Fruit fly (Drosophila melanogaster) whole organism, prepupa: ENCODE data around the gene CadN2.

ENCODE experiments used
- Blimp-1 ChIP-seq: fragments of 200-800 bp; sonication (Bioruptor generic); optimal IDR thresholded peaks from 3 replicates; lab custom pipeline; 2017; ENCODE audit warnings: missing biosample characterization, missing genetic modification characterization, mild to moderate bottlenecking, moderate library complexity, missing genetic modification reagents
- CG10631 ChIP-seq: fragments of 200-800 bp; sonication (Bioruptor generic); optimal IDR thresholded peaks from 2 replicates; lab custom pipeline; 2016; ENCODE audit warnings: missing biosample characterization, missing genetic modification characterization
- CG10669 ChIP-seq: fragments of 200-800 bp; sonication (Bioruptor generic); optimal IDR thresholded peaks from 3 replicates; lab custom pipeline; 2018; ENCODE audit warnings: missing biosample characterization, mild to moderate bottlenecking, missing genetic modification characterization, moderate library complexity
- CG11294 ChIP-seq: fragments of 200-800 bp; sonication (Bioruptor generic); IDR thresholded peaks from 2 replicates; pipeline ENCODE4 v1.3.6; 2022; ENCODE audit warnings: missing biosample characterization, missing genetic modification characterization
- CG11902 ChIP-seq: fragments of 200-800 bp; sonication (Bioruptor generic); optimal IDR thresholded peaks from 3 replicates; lab custom pipeline; 2016; ENCODE audit warnings: missing biosample characterization, missing genetic modification characterization
- CG15336 ChIP-seq: fragments of 200-800 bp; sonication (Bioruptor generic); IDR thresholded peaks from 2 replicates; pipeline ENCODE4 v1.3.6; 2022; ENCODE audit warnings: missing biosample characterization, missing genetic modification characterization
- CG16779 ChIP-seq: fragments of 200-800 bp; sonication (Bioruptor generic); optimal IDR thresholded peaks from 3 replicates; lab custom pipeline; 2017; ENCODE audit warnings: missing biosample characterization, mild to moderate bottlenecking, missing genetic modification characterization
- CG3032 ChIP-seq: fragments of 200-800 bp; optimal IDR thresholded peaks from 2 replicates; lab custom pipeline; 2019; ENCODE audit warnings: missing biosample characterization, mild to moderate bottlenecking, missing genetic modification characterization, moderate library complexity
- CG31627 ChIP-seq: fragments of 200-800 bp; sonication (Bioruptor generic); optimal IDR thresholded peaks from 3 replicates; lab custom pipeline; 2016; ENCODE audit warnings: missing biosample characterization, missing genetic modification characterization
- CG32006 ChIP-seq: fragments of 200-800 bp; sonication (Bioruptor generic); optimal IDR thresholded peaks from 3 replicates; lab custom pipeline; 2017; ENCODE audit warnings: missing biosample characterization, mild to moderate bottlenecking, missing genetic modification characterization
- CG6163 ChIP-seq: fragments of 200-800 bp; sonication (Bioruptor generic); IDR thresholded peaks from 3 replicates; pipeline ENCODE4 v1.3.6; 2022; ENCODE audit warnings: missing biosample characterization, missing genetic modification characterization
- CG6276 ChIP-seq: fragments of 200-800 bp; sonication (Bioruptor generic); optimal IDR thresholded peaks from 2 replicates; lab custom pipeline; 2017; ENCODE audit warnings: missing biosample characterization, mild to moderate bottlenecking, missing genetic modification characterization
- CG6792 ChIP-seq: fragments of 200-800 bp; sonication (Bioruptor generic); optimal IDR thresholded peaks from 3 replicates; lab custom pipeline; 2016; ENCODE audit warnings: missing biosample characterization, missing genetic modification characterization
- CG6808 ChIP-seq: fragments of 200-800 bp; sonication (Bioruptor generic); optimal IDR thresholded peaks from 3 replicates; lab custom pipeline; 2017; ENCODE audit warnings: missing biosample characterization, missing genetic modification characterization, mild to moderate bottlenecking, moderate library complexity, missing genetic modification reagents
- CG6854 ChIP-seq: fragments of 200-800 bp; sonication (Bioruptor generic); optimal IDR thresholded peaks from 2 replicates; lab custom pipeline; 2017; ENCODE audit warnings: missing biosample characterization, mild to moderate bottlenecking, missing genetic modification characterization
- CG7368 ChIP-seq: fragments of 200-800 bp; sonication (Bioruptor generic); optimal IDR thresholded peaks from 3 replicates; lab custom pipeline; 2016; ENCODE audit warnings: missing biosample characterization, missing genetic modification characterization
- CG9139 ChIP-seq: fragments of 200-800 bp; sonication (Bioruptor generic); optimal IDR thresholded peaks from 3 replicates; lab custom pipeline; 2017; ENCODE audit warnings: missing biosample characterization, mild to moderate bottlenecking, missing genetic modification characterization
- Eip75B ChIP-seq: fragments of 200-800 bp; sonication (Bioruptor generic); optimal IDR thresholded peaks from 3 replicates; lab custom pipeline; 2016; ENCODE audit warnings: missing biosample characterization, missing genetic modification characterization
- Eip78C ChIP-seq: fragments of 200-800 bp; sonication (Bioruptor generic); peaks from one replicate; lab custom pipeline; 2016; ENCODE audit warnings: missing biosample characterization, missing genetic modification characterization
- Eip93F ChIP-seq: fragments of 200-800 bp; sonication (Bioruptor generic); optimal IDR thresholded peaks from 2 replicates; lab custom pipeline; 2016; ENCODE audit warnings: missing biosample characterization, mild to moderate bottlenecking, missing genetic modification characterization
- Ets21C ChIP-seq: fragments of 200-800 bp; sonication (Bioruptor generic); optimal IDR thresholded peaks from 3 replicates; lab custom pipeline; 2016; ENCODE audit warnings: missing biosample characterization, missing genetic modification characterization
- Ets96B ChIP-seq: fragments of 200-800 bp; optimal IDR thresholded peaks from 2 replicates; lab custom pipeline; 2019; ENCODE audit warnings: missing biosample characterization, mild to moderate bottlenecking, missing genetic modification characterization, moderate library complexity
- Hr39 ChIP-seq: fragments of 200-800 bp; sonication (Bioruptor generic); optimal IDR thresholded peaks from 2 replicates; lab custom pipeline; 2016; ENCODE audit warnings: missing biosample characterization, missing genetic modification characterization
- Hr4 ChIP-seq: fragments of 200-800 bp; sonication (Bioruptor generic); optimal IDR thresholded peaks from 3 replicates; lab custom pipeline; 2016; ENCODE audit warnings: missing biosample characterization, missing genetic modification characterization
- OdsH ChIP-seq: fragments of 200-800 bp; sonication (Bioruptor generic); optimal IDR thresholded peaks from 3 replicates; lab custom pipeline; 2016; ENCODE audit warnings: missing biosample characterization, missing genetic modification characterization
- achi ChIP-seq: fragments of 200-800 bp; sonication (Bioruptor generic); optimal IDR thresholded peaks from 3 replicates; lab custom pipeline; 2016; ENCODE audit warnings: missing biosample characterization, missing genetic modification characterization
- acj6 ChIP-seq: fragments of 200-800 bp; sonication (Bioruptor generic); optimal IDR thresholded peaks from 3 replicates; lab custom pipeline; 2016; ENCODE audit warnings: missing biosample characterization, missing genetic modification characterization
- cyc ChIP-seq: fragments of 200-800 bp; sonication (Bioruptor generic); optimal IDR thresholded peaks from 3 replicates; lab custom pipeline; 2016; ENCODE audit warnings: missing biosample characterization, missing genetic modification characterization
- dac ChIP-seq: fragments of 200-800 bp; sonication (Bioruptor generic); optimal IDR thresholded peaks from 2 replicates; lab custom pipeline; 2017; ENCODE audit warnings: missing biosample characterization, mild to moderate bottlenecking, missing genetic modification characterization
- dsx ChIP-seq: fragments of 200-800 bp; optimal IDR thresholded peaks from 3 replicates; lab custom pipeline; 2019; ENCODE audit warnings: missing biosample characterization, mild to moderate bottlenecking, missing genetic modification characterization, moderate library complexity; ENCODE audit not compliant: poor library complexity, severe bottlenecking
- eg ChIP-seq: fragments of 200-800 bp; sonication (Bioruptor generic); IDR thresholded peaks from 3 replicates; pipeline ENCODE4 v1.3.6; 2022; ENCODE audit warnings: missing biosample characterization, missing genetic modification characterization
- esn ChIP-seq: fragments of 200-800 bp; sonication (Bioruptor generic); optimal IDR thresholded peaks from 2 replicates; lab custom pipeline; 2016; ENCODE audit warnings: missing biosample characterization, mild to moderate bottlenecking, missing genetic modification characterization, moderate library complexity
- salr ChIP-seq, 2 experiments: fragments of 200-800 bp; sonication (Bioruptor generic); optimal IDR thresholded peaks; 3 replicates each; lab custom pipeline; 2016 to 2018; ENCODE audit warnings: missing biosample characterization in 2 of 2, missing genetic modification characterization in 2 of 2, mild to moderate bottlenecking in 1 of 2
- spab ChIP-seq: fragments of 200-800 bp; sonication (Bioruptor generic); optimal IDR thresholded peaks from 2 replicates; lab custom pipeline; 2017; ENCODE audit warnings: missing biosample characterization, mild to moderate bottlenecking, missing genetic modification characterization, missing genetic modification reagents
- topi ChIP-seq: fragments of 200-800 bp; sonication (Bioruptor generic); optimal IDR thresholded peaks from 3 replicates; lab custom pipeline; 2016; ENCODE audit warnings: missing biosample characterization, missing genetic modification characterization
- vri ChIP-seq: fragments of 200-800 bp; sonication (Bioruptor generic); optimal IDR thresholded peaks from 3 replicates; lab custom pipeline; 2016; ENCODE audit warnings: missing biosample characterization, mild to moderate bottlenecking, missing genetic modification characterization

Gene CadN2

DNA sequence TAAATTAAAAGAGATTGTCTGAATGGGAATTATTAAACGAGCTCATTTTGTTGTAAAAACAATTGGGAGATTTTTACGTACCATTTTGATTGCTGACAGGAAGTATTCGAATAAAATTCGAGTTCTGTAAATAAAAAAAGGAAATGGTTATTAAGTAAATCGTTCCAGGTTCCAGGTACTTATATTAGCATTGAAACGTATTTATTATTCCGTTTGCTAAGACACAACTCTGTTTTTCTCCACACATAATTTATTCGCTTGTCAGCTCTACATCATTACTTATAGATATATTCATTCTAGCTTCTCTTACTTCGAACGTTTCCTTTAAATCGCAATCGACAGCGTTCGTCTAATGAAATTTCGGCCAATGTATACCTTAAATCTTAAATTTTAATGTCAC is at the start of gene CadN2:
CadN2 (minus strand) TSS at position 101 of the 400 bp plus-strand sequence.
- TF ChIP-seq CG3032 (tag; lab: Kevin White, UChicago) = no peak
- no peak for TF ChIP-seq dac (GFP tag; lab: Kevin White, UChicago)
- no peak for TF ChIP-seq spab (GFP tag; lab: Kevin White, UChicago)

DNA sequence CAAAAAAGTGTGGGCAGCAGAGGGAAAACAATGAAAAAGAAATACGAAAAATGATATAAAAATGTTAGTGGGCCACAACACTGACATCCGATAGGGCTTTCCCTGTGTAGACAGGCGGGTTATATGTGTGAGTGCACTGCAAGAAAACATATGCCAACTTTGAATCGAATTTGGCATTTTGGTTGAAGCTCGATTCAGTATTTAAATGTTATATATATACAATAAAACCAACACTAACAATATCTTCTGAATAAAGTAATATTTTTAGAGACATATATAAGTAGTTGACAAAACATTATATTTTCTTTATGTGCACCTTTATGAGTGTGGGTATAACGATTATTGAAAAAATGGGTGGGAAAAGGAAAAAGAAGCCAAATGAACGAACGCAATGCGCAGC is 46.5 kb upstream of the CadN2 start:
- TF ChIP-seq CG32006 (peak; percentile 9), CG31627 (no peak), acj6 (no peak)

DNA sequence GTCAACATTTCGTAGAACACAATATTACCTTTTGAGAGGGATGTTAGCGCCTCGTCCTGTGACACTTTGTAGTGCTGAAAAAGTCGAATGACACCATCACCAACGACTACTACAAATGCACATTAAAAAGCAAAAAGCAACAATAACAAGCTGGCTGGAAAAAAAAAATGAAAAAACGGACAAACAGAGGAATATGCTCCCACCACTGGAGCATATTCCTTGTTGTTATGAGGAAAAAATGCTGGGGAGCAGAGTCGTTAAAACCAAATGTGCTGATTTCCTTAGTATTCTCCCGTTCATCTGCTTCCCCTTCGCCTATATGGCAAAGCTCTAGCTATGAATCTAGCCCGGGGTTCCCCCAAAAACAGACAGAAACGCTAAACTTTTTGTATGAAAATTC is 39.9 kb upstream of the CadN2 start, which contains the start of gene CG43271:
CG43271 (minus strand) TSS at position 101 of the 400 bp plus-strand sequence.
- no peak for TF ChIP-seq Hr4 (GFP tag; lab: Kevin White, UChicago)
- TF ChIP-seq Eip78C = no peak
- TF ChIP-seq CG10631 (GFP tag; lab: Kevin White, UChicago) = no peak
- no peak for TF ChIP-seq topi (GFP tag; lab: Kevin White, UChicago)
- no peak for TF ChIP-seq CG3032 (tag; lab: Kevin White, UChicago)

DNA sequence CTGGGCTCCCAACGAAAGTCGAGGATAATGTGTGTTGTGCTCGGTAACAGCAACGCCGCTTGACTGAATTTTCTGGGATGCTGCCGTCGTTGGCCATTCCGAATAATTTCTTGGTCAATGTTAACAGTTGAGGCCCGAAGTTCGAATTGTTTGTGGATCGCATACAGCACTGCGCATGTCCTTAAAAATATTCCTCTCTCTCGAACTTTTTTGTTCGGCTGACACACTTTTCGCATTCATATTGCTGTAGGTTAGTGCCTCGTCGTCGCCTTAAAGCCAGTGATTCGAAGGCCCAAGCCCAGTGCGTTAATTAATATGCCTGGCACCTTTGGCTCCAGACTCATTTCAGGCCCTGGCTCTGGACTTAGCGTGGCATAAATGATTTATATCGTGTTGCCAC is 28.0 kb upstream of the CadN2 start:
- no peak for TF ChIP-seq CG11902 (GFP tag; lab: Kevin White, UChicago)
- no peak for TF ChIP-seq topi (GFP tag; lab: Kevin White, UChicago)
- TF ChIP-seq Hr39 = no peak
- TF ChIP-seq Ets96B (tag; lab: Kevin White, UChicago) = no peak
- TF ChIP-seq Ets21C (GFP tag; lab: Kevin White, UChicago) = no peak
- TF ChIP-seq CG15336 (GFP tag; lab: Robert Waterston, UW) = no peak
- TF ChIP-seq CG16779 = no peak
- no peak for TF ChIP-seq CG6792
- no peak for TF ChIP-seq esn
- TF ChIP-seq achi = no peak
- TF ChIP-seq vri (GFP tag; lab: Kevin White, UChicago) = no peak
- TF ChIP-seq CG11294 (GFP tag; lab: Robert Waterston, UW) = no peak
- TF ChIP-seq cyc (GFP tag; lab: Kevin White, UChicago) = no peak
- TF ChIP-seq CG7368 (GFP tag; lab: Kevin White, UChicago) = no peak
- TF ChIP-seq CG10631 (GFP tag; lab: Kevin White, UChicago) = no peak
- TF ChIP-seq CG6854 (GFP tag; lab: Kevin White, UChicago) = no peak
- TF ChIP-seq CG6808 (GFP tag; lab: Kevin White, UChicago) = no peak
- TF ChIP-seq, all 60 proteins: peak for 0

DNA sequence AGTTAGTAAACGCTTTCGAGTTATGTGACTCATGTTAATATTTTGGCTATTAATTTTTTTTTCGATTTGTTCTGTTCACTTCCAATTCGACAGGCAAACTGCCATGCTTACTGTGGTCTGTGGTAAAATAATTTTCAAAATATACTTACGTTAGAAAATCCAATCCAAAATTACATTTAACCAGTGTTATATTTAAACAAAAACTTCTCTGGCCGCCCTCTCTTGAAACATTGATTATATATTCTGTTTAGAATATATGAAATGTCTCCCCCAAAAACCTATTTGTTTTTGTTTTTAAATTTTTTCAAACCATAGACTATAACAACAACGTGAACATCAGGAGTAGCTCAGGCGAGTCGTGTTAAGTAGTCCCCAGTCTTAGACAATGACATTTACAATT is 62.5 kb downstream of the CadN2 start, which contains the start of gene CG42830:
CG42830 (minus strand) TSS at position 101 of the 400 bp plus-strand sequence.
- no peak for TF ChIP-seq esn
- no peak for TF ChIP-seq Blimp-1 (GFP tag; lab: Kevin White, UChicago)
- no peak for TF ChIP-seq dsx (GFP tag; lab: Kevin White, UChicago)
- TF ChIP-seq, all 60 proteins: peak for 0

DNA sequence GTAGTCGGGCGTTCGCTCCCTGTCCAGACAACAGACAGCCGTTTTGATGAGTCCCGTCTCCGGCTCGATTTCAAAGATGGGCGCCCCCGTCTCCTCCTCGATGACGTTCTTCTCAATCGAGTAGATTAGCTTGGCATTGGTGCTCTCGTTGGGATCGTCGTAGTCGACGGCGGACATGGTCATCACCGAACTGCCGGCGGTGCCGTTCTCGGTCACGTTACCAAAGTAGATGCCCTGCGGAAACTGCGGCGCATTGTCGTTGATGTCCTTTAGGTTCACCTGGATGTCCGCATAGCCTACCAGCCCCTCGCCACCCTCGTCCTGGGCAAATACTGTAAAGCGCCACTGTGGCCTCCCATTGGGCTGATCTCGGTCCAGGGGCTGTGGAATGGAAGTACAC is 71.9 kb downstream of the CadN2 start:
- TF ChIP-seq esn (no peak), Ets21C (GFP tag; lab: Kevin White, UChicago) (no peak), CG6163 (GFP tag; lab: Robert Waterston, UW) (no peak), CG15336 (GFP tag; lab: Robert Waterston, UW) (no peak), OdsH (GFP tag; lab: Kevin White, UChicago) (no peak), CG11902 (GFP tag; lab: Kevin White, UChicago) (no peak), topi (GFP tag; lab: Kevin White, UChicago) (no peak), CG10631 (GFP tag; lab: Kevin White, UChicago) (no peak), CG6276 (GFP tag; lab: Kevin White, UChicago) (no peak), Eip75B (no peak), eg (GFP tag; lab: Robert Waterston, UW) (no peak), CG10669 (GFP tag; lab: Kevin White, UChicago) (no peak), salr (GFP tag; optimal IDR thresholded peaks at IDR 0.05; lab: Kevin White, UChicago) (no peak), Eip93F (no peak), cyc (GFP tag; lab: Kevin White, UChicago) (no peak), CG9139 (GFP tag; lab: Kevin White, UChicago) (no peak)
